Fruit fly (Drosophila melanogaster): ENCODE results near the gene CG9702.
A peak's percentile ranks its signal among the peaks of the same experiment; 100 is the strongest.

Gene CG9702

dm6 chr3R:30587196-30587753 lies 8.0 kb downstream of the CG9702 start, which contains the start of gene CG9717:
CG9717 (minus strand) TSS chr3R:30587302.
- TF ChIP-seq rgr (GFP tag; optimal IDR thresholded peaks at IDR 0.05) (no peak), brk (GFP tag; optimal IDR thresholded peaks at IDR 0.05) (no peak), Dfd (GFP tag; optimal IDR thresholded peaks at IDR 0.05) (no peak), Mio (GFP tag; optimal IDR thresholded peaks at IDR 0.05) (no peak), CG9705 (GFP tag; optimal IDR thresholded peaks at IDR 0.05) (no peak), lola (GFP tag; optimal IDR thresholded peaks at IDR 0.05) (no peak), fru (GFP tag; optimal IDR thresholded peaks at IDR 0.05) (no peak), woc (GFP tag; optimal IDR thresholded peaks at IDR 0.05) (no peak), sv (GFP tag; optimal IDR thresholded peaks at IDR 0.05) (no peak), h (GFP tag; optimal IDR thresholded peaks at IDR 0.05) (no peak), pan (optimal IDR thresholded peaks at IDR 0.05) (no peak), Hr83 (GFP tag; optimal IDR thresholded peaks at IDR 0.05; ENCODE audit: poor library complexity, severe bottlenecking) (no peak), tai (GFP tag; optimal IDR thresholded peaks at IDR 0.05) (no peak)

DNA sequence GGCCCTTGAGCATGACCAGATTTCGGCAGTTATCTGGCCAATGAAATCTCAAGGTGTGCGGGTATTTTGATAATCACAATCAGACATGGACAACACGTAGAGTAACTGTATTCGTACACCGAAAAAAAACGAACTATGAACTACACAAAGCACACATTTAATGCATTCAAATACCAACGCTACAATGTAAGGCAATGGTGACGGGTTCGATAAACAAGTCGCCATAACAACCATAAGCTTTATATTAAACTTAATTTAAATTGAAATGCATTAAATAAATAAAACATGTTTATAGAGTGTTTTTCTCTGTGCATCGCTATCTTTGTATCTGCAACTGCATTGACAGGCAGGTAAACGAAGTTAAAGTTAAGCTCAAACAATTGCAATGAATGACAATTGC lies 11.0 kb downstream of the CG9702 start:
- TF ChIP-seq dl (GFP tag; optimal IDR thresholded peaks at IDR 0.05; ENCODE audit: insufficient read depth in 1 of 2, partially characterized antibody in 2 of 2) (no peak), h (GFP tag; optimal IDR thresholded peaks at IDR 0.05) (peak; percentile 12), br (GFP tag; optimal IDR thresholded peaks at IDR 0.05) (no peak), CG32264 (GFP tag; optimal IDR thresholded peaks at IDR 0.05) (no peak), Rel (GFP tag; optimal IDR thresholded peaks at IDR 0.05) (no peak), Rel (tag; optimal IDR thresholded peaks at IDR 0.05) (no peak), sv (GFP tag; optimal IDR thresholded peaks at IDR 0.05) (no peak), dsf (GFP tag; optimal IDR thresholded peaks at IDR 0.05; ENCODE audit: borderline replicate concordance) (no peak)

DNA sequence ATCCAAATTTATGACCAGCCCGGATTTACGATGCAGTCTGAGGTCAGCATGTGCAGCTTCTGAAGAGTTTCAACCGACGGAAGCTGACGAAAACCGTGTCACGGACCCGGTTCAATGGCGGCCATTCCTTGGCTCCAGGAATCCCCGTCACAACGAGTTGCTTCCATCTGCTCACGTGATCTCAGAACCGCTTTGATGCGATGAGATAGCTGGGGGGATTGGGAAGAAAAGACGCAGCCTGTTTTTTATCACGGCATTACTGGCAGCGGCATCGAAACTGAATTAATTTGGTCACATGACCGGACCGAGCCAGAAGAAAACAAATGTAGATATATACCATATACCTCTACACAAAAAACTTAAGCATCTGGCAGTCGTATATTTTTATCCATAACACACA lies 11.6 kb downstream of the CG9702 start:
- TF ChIP-seq Rel (GFP tag; optimal IDR thresholded peaks at IDR 0.05): no peak
- TF ChIP-seq Rel (tag; optimal IDR thresholded peaks at IDR 0.05): peak; percentile 95
- TF ChIP-seq fru (GFP tag; optimal IDR thresholded peaks at IDR 0.05): peak; percentile 52
- TF ChIP-seq h (GFP tag; optimal IDR thresholded peaks at IDR 0.05): no peak
- TF ChIP-seq CG9705 (GFP tag; optimal IDR thresholded peaks at IDR 0.05): no peak
- TF ChIP-seq Sp1 (GFP tag; optimal IDR thresholded peaks at IDR 0.05): no peak
- TF ChIP-seq dsf (GFP tag; optimal IDR thresholded peaks at IDR 0.05; ENCODE audit: borderline replicate concordance): no peak
- no peak for TF ChIP-seq Myc (optimal IDR thresholded peaks at IDR 0.05)
- TF ChIP-seq CG32264 (GFP tag; optimal IDR thresholded peaks at IDR 0.05): no peak
- TF ChIP-seq Abd-B (GFP tag; optimal IDR thresholded peaks at IDR 0.05): no peak
- TF ChIP-seq Jra (GFP tag; optimal IDR thresholded peaks at IDR 0.05): no peak

- TF ChIP-seq CrebA (GFP tag; optimal IDR thresholded peaks at IDR 0.05; ENCODE audit: borderline replicate concordance): no peak
- TF ChIP-seq pan (optimal IDR thresholded peaks at IDR 0.05): no peak
- TF ChIP-seq dl (GFP tag; optimal IDR thresholded peaks at IDR 0.05; ENCODE audit: insufficient read depth in 1 of 2, partially characterized antibody in 2 of 2): no peak
- no peak for TF ChIP-seq brk (GFP tag; optimal IDR thresholded peaks at IDR 0.05)
- no peak for TF ChIP-seq dsf (GFP tag; optimal IDR thresholded peaks at IDR 0.05; ENCODE audit: borderline replicate concordance)
- no peak for TF ChIP-seq Dfd (GFP tag; optimal IDR thresholded peaks at IDR 0.05)
- no peak for TF ChIP-seq h (GFP tag; optimal IDR thresholded peaks at IDR 0.05)
- no peak for TF ChIP-seq br (GFP tag; optimal IDR thresholded peaks at IDR 0.05)
- TF ChIP-seq HLH106 (tag; optimal IDR thresholded peaks at IDR 0.05): no peak
- no peak for TF ChIP-seq fru (GFP tag; optimal IDR thresholded peaks at IDR 0.05)
- TF ChIP-seq rgr (GFP tag; optimal IDR thresholded peaks at IDR 0.05): no peak
- no peak for TF ChIP-seq Sp1 (GFP tag; optimal IDR thresholded peaks at IDR 0.05)
- no peak for TF ChIP-seq N (GFP tag; optimal IDR thresholded peaks at IDR 0.05)
- no peak for TF ChIP-seq sage (GFP tag; optimal IDR thresholded peaks at IDR 0.05)
- TF ChIP-seq Mio (GFP tag; optimal IDR thresholded peaks at IDR 0.05): no peak
- TF ChIP-seq ey (GFP tag; optimal IDR thresholded peaks at IDR 0.05): no peak
Observed at dm6 chr3R:30592733-30593132, 13.5 kb downstream of the CG9702 start.

- TF ChIP-seq HLH106 (tag; optimal IDR thresholded peaks at IDR 0.05) (no peak), jim (GFP tag; optimal IDR thresholded peaks at IDR 0.05) (no peak), Myc (optimal IDR thresholded peaks at IDR 0.05) (no peak), dsf (GFP tag; optimal IDR thresholded peaks at IDR 0.05; ENCODE audit: borderline replicate concordance) (no peak), Hr78 (GFP tag; optimal IDR thresholded peaks at IDR 0.05) (no peak), ey (GFP tag; optimal IDR thresholded peaks at IDR 0.05) (no peak), tai (GFP tag; optimal IDR thresholded peaks at IDR 0.05) (no peak), psq (GFP tag; optimal IDR thresholded peaks at IDR 0.05) (no peak), woc (GFP tag; optimal IDR thresholded peaks at IDR 0.05) (no peak), foxo (GFP tag; optimal IDR thresholded peaks at IDR 0.05) (no peak), Jra (GFP tag; optimal IDR thresholded peaks at IDR 0.05) (no peak), N (GFP tag; optimal IDR thresholded peaks at IDR 0.05) (no peak), CG9705 (GFP tag; optimal IDR thresholded peaks at IDR 0.05) (no peak), brk (GFP tag; optimal IDR thresholded peaks at IDR 0.05) (no peak), Abd-B (GFP tag; optimal IDR thresholded peaks at IDR 0.05) (no peak), sage (GFP tag; optimal IDR thresholded peaks at IDR 0.05) (no peak), br (GFP tag; optimal IDR thresholded peaks at IDR 0.05) (no peak), Dfd (GFP tag; optimal IDR thresholded peaks at IDR 0.05) (no peak)
Observed at dm6 chr3R:30596704-30597103, 17.5 kb downstream of the CG9702 start, which contains the start of gene CG31019. CG31019 (plus strand) TSS chr3R:30597004.
